Fruit fly (Drosophila melanogaster) whole organism, pupa: ENCODE data around the gene Obp83a.

ENCODE experiments used
- CG10348 ChIP-seq: fragments of 200-800 bp; sonication (Bioruptor generic); IDR thresholded peaks from 2 replicates; pipeline ENCODE4 v1.3.6; 2022; ENCODE audit warnings: missing biosample characterization, missing genetic modification characterization
- CG12605 ChIP-seq: fragments of 200-800 bp; sonication (Bioruptor generic); IDR thresholded peaks from 2 replicates; pipeline ENCODE4 v1.3.6; 2022; ENCODE audit warnings: missing biosample characterization, missing genetic modification characterization
- CG13204 ChIP-seq: fragments of 200-800 bp; sonication (Bioruptor generic); optimal IDR thresholded peaks from 2 replicates; lab custom pipeline; 2018; ENCODE audit warnings: missing biosample characterization, mild to moderate bottlenecking, missing genetic modification characterization, moderate library complexity
- CG14655 ChIP-seq: fragments of 200-800 bp; sonication (Bioruptor generic); optimal IDR thresholded peaks from 3 replicates; lab custom pipeline; 2017; ENCODE audit warnings: mild to moderate bottlenecking, missing biosample characterization, missing genetic modification reagents, missing genetic modification characterization
- CG15710 ChIP-seq: fragments of 200-800 bp; sonication (Bioruptor generic); optimal IDR thresholded peaks from 2 replicates; lab custom pipeline; 2018; ENCODE audit warnings: missing biosample characterization, mild to moderate bottlenecking, missing genetic modification characterization, moderate library complexity
- CG17806 ChIP-seq: fragments of 200-800 bp; sonication (Bioruptor generic); optimal IDR thresholded peaks from 2 replicates; lab custom pipeline; 2018; ENCODE audit warnings: missing biosample characterization, mild to moderate bottlenecking, missing genetic modification characterization, moderate library complexity
- CG32121 ChIP-seq: fragments of 200-800 bp; sonication (Bioruptor generic); IDR thresholded peaks from 2 replicates; pipeline ENCODE4 v1.3.6; 2022; ENCODE audit warnings: missing biosample characterization, missing genetic modification characterization
- CG34367 ChIP-seq: fragments of 200-800 bp; sonication (Bioruptor generic); optimal IDR thresholded peaks from 2 replicates; lab custom pipeline; 2018; ENCODE audit warnings: missing biosample characterization, mild to moderate bottlenecking, missing genetic modification characterization
- CG4496 ChIP-seq: fragments of 200-800 bp; sonication (Bioruptor generic); IDR thresholded peaks from 3 replicates; pipeline ENCODE4 v1.3.6; 2022; ENCODE audit warnings: missing biosample characterization, missing genetic modification characterization
- CG8159 ChIP-seq: fragments of 200-800 bp; sonication (Bioruptor generic); optimal IDR thresholded peaks from 3 replicates; lab custom pipeline; 2018; ENCODE audit warnings: missing biosample characterization, mild to moderate bottlenecking, missing genetic modification characterization, moderate library complexity
- CG8301 ChIP-seq: fragments of 200-800 bp; sonication (Bioruptor generic); optimal IDR thresholded peaks from 2 replicates; lab custom pipeline; 2018; ENCODE audit warnings: missing biosample characterization, mild to moderate bottlenecking, missing genetic modification characterization
- CG9948 ChIP-seq: fragments of 200-800 bp; sonication (Bioruptor generic); optimal IDR thresholded peaks from 2 replicates; lab custom pipeline; 2018; ENCODE audit warnings: missing biosample characterization, mild to moderate bottlenecking, missing genetic modification characterization, moderate library complexity
- D1 ChIP-seq: fragments of 200-800 bp; sonication (Bioruptor generic); optimal IDR thresholded peaks from 2 replicates; lab custom pipeline; 2018; ENCODE audit warnings: missing biosample characterization, mild to moderate bottlenecking, missing genetic modification characterization, moderate library complexity
- EcR ChIP-seq: fragments of 200-800 bp; sonication (Bioruptor generic); optimal IDR thresholded peaks from 3 replicates; lab custom pipeline; 2019; ENCODE audit warnings: missing biosample characterization, missing genetic modification characterization, mild to moderate bottlenecking, moderate library complexity, missing genetic modification reagents
- Ets98B ChIP-seq: fragments of 200-800 bp; sonication (Bioruptor generic); IDR thresholded peaks from 2 replicates; pipeline ENCODE4 v1.3.6; 2022; ENCODE audit warnings: missing biosample characterization, missing genetic modification characterization
- Pif1A ChIP-seq: fragments of 200-800 bp; sonication (Bioruptor generic); optimal IDR thresholded peaks from 3 replicates; lab custom pipeline; 2016; ENCODE audit warnings: missing biosample characterization, missing genetic modification characterization
- Pif1B ChIP-seq: fragments of 200-800 bp; sonication (Bioruptor generic); optimal IDR thresholded peaks from 3 replicates; lab custom pipeline; 2016; ENCODE audit warnings: missing biosample characterization, missing genetic modification characterization
- Snoo ChIP-seq: fragments of 200-800 bp; sonication (Bioruptor generic); optimal IDR thresholded peaks from 3 replicates; lab custom pipeline; 2017; ENCODE audit warnings: missing biosample characterization, mild to moderate bottlenecking, missing genetic modification characterization, inconsistent platforms
- fd96Ca ChIP-seq: fragments of 200-800 bp; sonication (Bioruptor generic); IDR thresholded peaks from 3 replicates; pipeline ENCODE4 v1.3.6; 2022; ENCODE audit warnings: missing biosample characterization, missing genetic modification characterization
- gl ChIP-seq: fragments of 200-800 bp; sonication (Bioruptor generic); optimal IDR thresholded peaks from 2 replicates; lab custom pipeline; 2018; ENCODE audit warnings: missing biosample characterization, mild to moderate bottlenecking, missing genetic modification characterization
- rn ChIP-seq: fragments of 200-800 bp; sonication (Bioruptor generic); IDR thresholded peaks from 2 replicates; pipeline ENCODE4 v1.3.6; 2022; ENCODE audit warnings: missing biosample characterization, missing genetic modification characterization

Gene Obp83a

dm6 chr3R:6006595-6006994, 31.6 kb upstream of the Obp83a start:
- TF ChIP-seq CG8159 (tag; lab: Kevin White, UChicago) (no peak), CG15710 (tag; lab: Kevin White, UChicago) (no peak), D1 (tag; lab: Kevin White, UChicago) (no peak), Pif1A (GFP tag; lab: Kevin White, UChicago) (no peak), gl (tag; lab: Kevin White, UChicago) (no peak), CG10348 (GFP tag; lab: Robert Waterston, UW) (no peak), CG12605 (GFP tag; lab: Robert Waterston, UW) (no peak), Ets98B (GFP tag; lab: Robert Waterston, UW) (no peak), CG32121 (GFP tag; lab: Robert Waterston, UW) (no peak), fd96Ca (GFP tag; lab: Robert Waterston, UW) (no peak), rn (GFP tag; lab: Robert Waterston, UW) (no peak), Pif1B (GFP tag; lab: Kevin White, UChicago) (no peak), CG4496 (GFP tag; lab: Robert Waterston, UW) (no peak), CG8301 (no peak), CG13204 (no peak), CG14655 (GFP tag; lab: Kevin White, UChicago) (no peak), CG34367 (tag; lab: Kevin White, UChicago) (no peak), Snoo (no peak)

- no peak for TF ChIP-seq D1 (tag; lab: Kevin White, UChicago)
- no peak for TF ChIP-seq CG4496 (GFP tag; lab: Robert Waterston, UW)
- no peak for TF ChIP-seq Ets98B (GFP tag; lab: Robert Waterston, UW)
- TF ChIP-seq rn (GFP tag; lab: Robert Waterston, UW) = no peak
- no peak for TF ChIP-seq CG15710 (tag; lab: Kevin White, UChicago)
- no peak for TF ChIP-seq Pif1B (GFP tag; lab: Kevin White, UChicago)
- TF ChIP-seq Pif1A (GFP tag; lab: Kevin White, UChicago) = no peak
- TF ChIP-seq CG14655 (GFP tag; lab: Kevin White, UChicago) = no peak
Observed at dm6 chr3R:5998831-5999230, 23.8 kb upstream of the Obp83a start.

- peak; percentile 47 for TF ChIP-seq CG8159 (tag; lab: Kevin White, UChicago)
- peak; percentile 9 for TF ChIP-seq CG17806
- TF ChIP-seq CG10348 (GFP tag; lab: Robert Waterston, UW) = no peak
- peak; percentile 15 for TF ChIP-seq CG9948 (tag; lab: Kevin White, UChicago)
- TF ChIP-seq Pif1B (GFP tag; lab: Kevin White, UChicago) = peak; percentile 14
- peak; percentile 38 for TF ChIP-seq CG8301
- TF ChIP-seq Snoo = no peak
Observed at dm6 chr3R:5998235-5998666, 23.2 kb upstream of the Obp83a start.

dm6 chr3R:5997822-5998221, 22.8 kb upstream of the Obp83a start:
- TF ChIP-seq Ets98B (GFP tag; lab: Robert Waterston, UW) (no peak), CG4496 (GFP tag; lab: Robert Waterston, UW) (no peak), fd96Ca (GFP tag; lab: Robert Waterston, UW) (no peak), CG15710 (tag; lab: Kevin White, UChicago) (no peak), CG10348 (GFP tag; lab: Robert Waterston, UW) (no peak), rn (GFP tag; lab: Robert Waterston, UW) (no peak), CG8159 (tag; lab: Kevin White, UChicago) (no peak), CG12605 (GFP tag; lab: Robert Waterston, UW) (no peak), D1 (tag; lab: Kevin White, UChicago) (no peak), CG14655 (GFP tag; lab: Kevin White, UChicago) (no peak), CG17806 (no peak), CG13204 (no peak), CG32121 (GFP tag; lab: Robert Waterston, UW) (no peak), CG9948 (tag; lab: Kevin White, UChicago) (no peak), Pif1B (GFP tag; lab: Kevin White, UChicago) (no peak), Pif1A (GFP tag; lab: Kevin White, UChicago) (no peak), CG34367 (tag; lab: Kevin White, UChicago) (no peak), gl (tag; lab: Kevin White, UChicago) (no peak), CG8301 (no peak)

- TF ChIP-seq CG8159 (tag; lab: Kevin White, UChicago) = peak; percentile 14
- no peak for TF ChIP-seq Ets98B (GFP tag; lab: Robert Waterston, UW)
- no peak for TF ChIP-seq CG14655 (GFP tag; lab: Kevin White, UChicago)
- no peak for TF ChIP-seq rn (GFP tag; lab: Robert Waterston, UW)
- no peak for TF ChIP-seq CG32121 (GFP tag; lab: Robert Waterston, UW)
- TF ChIP-seq EcR (GFP tag; lab: Kevin White, UChicago) = no peak
- TF ChIP-seq, all 21 proteins: peak for 1
Observed at dm6 chr3R:5995381-5995780, 20.3 kb upstream of the Obp83a start.

- TF ChIP-seq fd96Ca (GFP tag; lab: Robert Waterston, UW) (no peak), Snoo (no peak), Pif1B (GFP tag; lab: Kevin White, UChicago) (no peak), CG8159 (tag; lab: Kevin White, UChicago) (peak; percentile 64), Pif1A (GFP tag; lab: Kevin White, UChicago) (no peak), EcR (GFP tag; lab: Kevin White, UChicago) (no peak), CG15710 (tag; lab: Kevin White, UChicago) (peak; percentile 45), CG9948 (tag; lab: Kevin White, UChicago) (peak; percentile 17), CG14655 (GFP tag; lab: Kevin White, UChicago) (peak; percentile 11)
Observed at dm6 chr3R:5993857-5994256, 18.8 kb upstream of the Obp83a start.
